Fruit fly (Drosophila melanogaster): ENCODE results near the gene CG17991.

CG17991 gene

DNA sequence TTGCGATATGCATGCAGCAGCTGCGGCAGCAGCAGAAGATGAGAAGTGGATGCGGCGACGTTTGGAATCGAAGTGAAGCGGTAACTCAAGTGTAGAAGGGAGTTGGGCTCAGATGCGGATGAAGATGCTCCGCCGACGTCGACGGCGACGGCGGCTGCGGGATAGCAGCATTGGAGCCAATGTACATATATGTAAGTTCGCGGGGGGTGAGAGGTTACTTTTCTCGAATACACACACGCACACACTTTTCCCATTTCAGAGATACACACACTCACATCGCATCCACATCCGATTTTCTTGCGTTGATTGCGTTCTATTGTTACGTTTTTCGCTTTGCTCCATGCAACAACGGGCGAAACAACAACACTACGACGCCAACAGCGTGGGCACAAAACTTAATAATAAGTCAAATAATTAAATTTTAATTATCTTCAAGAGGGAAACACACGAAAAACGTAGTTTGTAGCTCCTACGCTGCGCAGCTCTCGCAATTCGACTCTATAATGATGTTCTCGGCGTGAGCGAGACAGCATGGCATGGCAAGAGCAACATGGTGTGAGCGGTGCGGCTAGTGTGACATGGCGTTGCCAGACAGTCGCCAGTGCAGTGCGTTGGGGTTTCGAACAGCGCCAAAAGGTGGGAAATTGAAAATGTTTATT lies 3.8 kb downstream of the CG17991 start, which contains the start of gene CG18766 (continued):
- TF ChIP-seq Aef1 (GFP tag; IDR thresholded peaks at IDR 0.05) (0 out of 3 replicates have a peak, but pooled peaks have one; percentile 21), peb (GFP tag; IDR thresholded peaks at IDR 0.05) (0 out of 2 replicates have a peak, but pooled peaks have one; percentile 15), CG2129 (GFP tag; IDR thresholded peaks at IDR 0.05; ENCODE audit: partially characterized antibody) (no peak), trem (tag; optimal IDR thresholded peaks at IDR 0.05) (peak; percentile 47), bigmax (GFP tag; optimal IDR thresholded peaks at IDR 0.05) (no peak), chn (GFP tag; optimal IDR thresholded peaks at IDR 0.05) (peak; percentile 60), CG2889 (GFP tag; IDR thresholded peaks at IDR 0.05) (no peak), Mad (GFP tag; optimal IDR thresholded peaks at IDR 0.05) (no peak), ap (GFP tag; IDR thresholded peaks at IDR 0.05) (no peak), pfk (GFP tag; optimal IDR thresholded peaks at IDR 0.05) (no peak), CG2199 (GFP tag; IDR thresholded peaks at IDR 0.05) (peak; percentile 70; the same call in 1 of the 3 replicates), CG7928 (GFP tag; optimal IDR thresholded peaks at IDR 0.05) (no peak), CG11560 (tag; IDR thresholded peaks at IDR 0.05) (no peak), CG5245 (GFP tag; optimal IDR thresholded peaks at IDR 0.05) (no peak), Kr (GFP tag; optimal IDR thresholded peaks at IDR 0.05) (no peak), CG11696 (GFP tag; IDR thresholded peaks at IDR 0.05) (no peak), fu2 (GFP tag; optimal IDR thresholded peaks at IDR 0.05) (peak; percentile 15), Doc3 (GFP tag; IDR thresholded peaks at IDR 0.05; ENCODE audit: partially characterized antibody) (no peak), TFAM (GFP tag; optimal IDR thresholded peaks at IDR 0.05) (no peak), CG8765 (GFP tag; IDR thresholded peaks at IDR 0.05) (no peak), CG43689 (GFP tag; IDR thresholded peaks at IDR 0.05) (no peak), CG17912 (GFP tag; optimal IDR thresholded peaks at IDR 0.05) (no peak), CG6254 (GFP tag; optimal IDR thresholded peaks at IDR 0.05) (no peak), Ravus (GFP tag; IDR thresholded peaks at IDR 0.05) (no peak), CG10209 (GFP tag; optimal IDR thresholded peaks at IDR 0.05) (no peak), CG13287 (GFP tag; IDR thresholded peaks at IDR 0.05; ENCODE audit: partially characterized antibody) (peak; percentile 47; the same call in 1 of the 2 replicates), GATAe (GFP tag; conservative IDR thresholded peaks at IDR 0.05) (no peak), CG3847 (GFP tag; IDR thresholded peaks at IDR 0.05) (peak; percentile 69), Bdp1 (GFP tag; optimal IDR thresholded peaks at IDR 0.05) (peak; percentile 9), CG4730 (GFP tag; IDR thresholded peaks at IDR 0.05) (no peak), crc (GFP tag; optimal IDR thresholded peaks at IDR 0.05) (no peak), CG14441 (GFP tag; IDR thresholded peaks at IDR 0.05) (no peak), Meics (GFP tag; optimal IDR thresholded peaks at IDR 0.05) (no peak), chm (GFP tag; IDR thresholded peaks at IDR 0.05) (no peak), CG6854 (GFP tag; optimal IDR thresholded peaks at IDR 0.05) (peak; percentile 11), CG1647 (GFP tag; optimal IDR thresholded peaks at IDR 0.05) (no peak), CG9932 (GFP tag; IDR thresholded peaks at IDR 0.05) (peak; percentile 54), CG8478 (optimal IDR thresholded peaks at IDR 0.05) (peak; percentile 99), CG6175 (GFP tag; IDR thresholded peaks at IDR 0.05) (0 out of 3 replicates have a peak, but pooled peaks have one; percentile 41), CG6813 (GFP tag; optimal IDR thresholded peaks at IDR 0.05) (no peak), CG17385 (GFP tag; optimal IDR thresholded peaks at IDR 0.05) (no peak), CG16815 (GFP tag; optimal IDR thresholded peaks at IDR 0.05) (no peak), NC2β (GFP tag; optimal IDR thresholded peaks at IDR 0.05) (no peak), CG17186 (GFP tag; optimal IDR thresholded peaks at IDR 0.05) (peak; percentile 84), abd-A (tag; optimal IDR thresholded peaks at IDR 0.05) (peak; percentile 63), Dip2 (GFP tag; IDR thresholded peaks at IDR 0.05) (no peak), CG32772 (GFP tag; IDR thresholded peaks at IDR 0.05) (no peak), lilli (GFP tag; optimal IDR thresholded peaks at IDR 0.05) (peak; percentile 39), CG15269 (tag; optimal IDR thresholded peaks at IDR 0.05) (peak; percentile 12), oc (tag; optimal IDR thresholded peaks at IDR 0.05) (no peak), stwl (tag; optimal IDR thresholded peaks at IDR 0.05) (peak; percentile 33)
